Fruit fly (Drosophila melanogaster) whole organism, embryonic: Measurements from ENCODE around the gene CG16959.

Experiments
- Awh ChIP-seq: fragments of 200-800 bp; sonication (Bioruptor generic); IDR thresholded peaks from 2 replicates; pipeline ENCODE4, ENCODE4 v1.3.6; 2022; ENCODE audit warnings: missing biosample characterization, missing genetic modification characterization
- CG10462 ChIP-seq: fragments of 200-800 bp; sonication (Bioruptor generic); optimal IDR thresholded peaks from 2 replicates; lab custom pipeline; 2016; ENCODE audit warnings: missing biosample characterization, missing genetic modification characterization
- CG11504 ChIP-seq: fragments of 200-800 bp; sonication (Bioruptor generic); optimal IDR thresholded peaks from 3 replicates; lab custom pipeline; 2019; ENCODE audit warnings: missing biosample characterization, mild to moderate bottlenecking, missing genetic modification characterization, moderate library complexity
- CG12659 ChIP-seq: fragments of 200-800 bp; sonication (Bioruptor generic); optimal IDR thresholded peaks from 3 replicates; lab custom pipeline; 2017; ENCODE audit warnings: mild to moderate bottlenecking, missing biosample characterization, missing genetic modification reagents, missing genetic modification characterization
- CG13296 ChIP-seq: fragments of 200-800 bp; sonication (Bioruptor generic); optimal IDR thresholded peaks from 3 replicates; lab custom pipeline; 2018; ENCODE audit warnings: missing biosample characterization, mild to moderate bottlenecking, missing genetic modification characterization
- CG13424 ChIP-seq: fragments of 200-800 bp; sonication (Bioruptor generic); optimal IDR thresholded peaks from 2 replicates; lab custom pipeline; 2019; ENCODE audit warnings: missing biosample characterization, mild to moderate bottlenecking, missing genetic modification characterization, moderate library complexity
- CG14014 ChIP-seq: fragments of 200-800 bp; sonication (Bioruptor generic); IDR thresholded peaks from 2 replicates; pipeline ENCODE4 v1.3.6; 2022; ENCODE audit warnings: missing biosample characterization, missing genetic modification characterization
- CG14710 ChIP-seq: fragments of 200-800 bp; sonication (Bioruptor generic); optimal IDR thresholded peaks from 3 replicates; lab custom pipeline; 2019; ENCODE audit warnings: missing biosample characterization, mild to moderate bottlenecking, missing genetic modification characterization, moderate library complexity
- CG14965 ChIP-seq: fragments of 200-800 bp; sonication (Bioruptor generic); optimal IDR thresholded peaks from 2 replicates; lab custom pipeline; 2016; ENCODE audit warnings: missing biosample characterization, missing genetic modification characterization, borderline replicate concordance
- CG17359 ChIP-seq: fragments of 200-800 bp; sonication (Bioruptor generic); optimal IDR thresholded peaks from 3 replicates; lab custom pipeline; 2018; ENCODE audit warnings: missing biosample characterization, mild to moderate bottlenecking, missing genetic modification characterization, moderate library complexity
- CG18011 ChIP-seq: fragments of 200-800 bp; sonication (Bioruptor generic); optimal IDR thresholded peaks from 2 replicates; lab custom pipeline; 2017; ENCODE audit warnings: missing biosample characterization, missing genetic modification characterization, mild to moderate bottlenecking, moderate library complexity, missing genotype
- CG18599 ChIP-seq: fragments of 200-800 bp; sonication (Bioruptor generic); optimal IDR thresholded peaks from 3 replicates; lab custom pipeline; 2017; ENCODE audit warnings: missing biosample characterization, missing genetic modification characterization, mild to moderate bottlenecking, moderate library complexity, missing genetic modification reagents
- CG2199 ChIP-seq: fragments of 200-800 bp; sonication (Bioruptor generic); IDR thresholded peaks from 3 replicates; pipeline ENCODE4 v1.3.6; 2022; ENCODE audit warnings: missing biosample characterization, missing genetic modification characterization
- CG34376 ChIP-seq: fragments of 200-800 bp; sonication (Bioruptor generic); optimal IDR thresholded peaks from 2 replicates; lab custom pipeline; 2018; ENCODE audit warnings: missing biosample characterization, mild to moderate bottlenecking, missing genetic modification characterization
- CG4328 ChIP-seq: fragments of 200-800 bp; sonication (Bioruptor generic); optimal IDR thresholded peaks from 3 replicates; lab custom pipeline; 2017; ENCODE audit warnings: missing biosample characterization, missing genetic modification reagents, missing genetic modification characterization
- CG4617 ChIP-seq: fragments of 200-800 bp; sonication (Bioruptor generic); optimal IDR thresholded peaks from 3 replicates; lab custom pipeline; 2016; ENCODE audit warnings: missing biosample characterization, missing genetic modification characterization, borderline replicate concordance
- CG4854 ChIP-seq: fragments of 200-800 bp; sonication (Bioruptor generic); optimal IDR thresholded peaks from 2 replicates; lab custom pipeline; 2016; ENCODE audit warnings: missing biosample characterization, missing genetic modification characterization, inconsistent platforms
- CG5245 ChIP-seq: fragments of 200-800 bp; sonication (Bioruptor generic); optimal IDR thresholded peaks from 3 replicates; lab custom pipeline; 2016; ENCODE audit warnings: missing biosample characterization, missing genetic modification characterization
- CG7271 ChIP-seq: fragments of 200-800 bp; sonication (Bioruptor generic); optimal IDR thresholded peaks from 2 replicates; lab custom pipeline; 2018; ENCODE audit warnings: missing biosample characterization, mild to moderate bottlenecking, missing genetic modification characterization, moderate library complexity
- CG8359 ChIP-seq: fragments of 200-800 bp; sonication (Bioruptor generic); optimal IDR thresholded peaks from 2 replicates; lab custom pipeline; 2017; ENCODE audit warnings: missing biosample characterization, mild to moderate bottlenecking, missing genetic modification characterization, borderline replicate concordance
- CG9797 ChIP-seq: fragments of 200-800 bp; sonication (Bioruptor generic); optimal IDR thresholded peaks from 3 replicates; lab custom pipeline; 2018; ENCODE audit warnings: missing biosample characterization, mild to moderate bottlenecking, missing genetic modification characterization
- CG9876 ChIP-seq: fragments of 200-800 bp; sonication (Bioruptor generic); optimal IDR thresholded peaks from 2 replicates; lab custom pipeline; 2016; ENCODE audit warnings: missing biosample characterization, missing genetic modification characterization
- CHES-1-like ChIP-seq: fragments of 200-800 bp; sonication (Bioruptor generic); optimal IDR thresholded peaks from 2 replicates; lab custom pipeline; 2016; ENCODE audit warnings: missing biosample characterization, missing genetic modification characterization
- Camta ChIP-seq: fragments of 200-800 bp; sonication (Bioruptor generic); optimal IDR thresholded peaks from 2 replicates; lab custom pipeline; 2016; ENCODE audit warnings: missing biosample characterization, missing genetic modification characterization
- Deaf1 ChIP-seq: fragments of 200-800 bp; optimal IDR thresholded peaks from 3 replicates; lab custom pipeline; 2019; ENCODE audit warnings: missing biosample characterization, mild to moderate bottlenecking, missing genetic modification characterization, moderate library complexity
- Dfd ChIP-seq, 2 experiments: fragments of >200 bp; optimal IDR thresholded peaks; 2 replicates each; lab custom pipeline; 2017; ENCODE audit warnings: missing biosample characterization in 2 of 2, missing genetic modification characterization in 2 of 2
- Dip3 ChIP-seq: fragments of 200-800 bp; sonication (Bioruptor generic); optimal IDR thresholded peaks from 3 replicates; lab custom pipeline; 2016; ENCODE audit warnings: missing biosample characterization, missing genetic modification characterization
- E2f1 ChIP-seq: fragments of 200-800 bp; sonication (Bioruptor generic); IDR thresholded peaks from 2 replicates; pipeline ENCODE4 v1.3.6; 2022; ENCODE audit warnings: missing biosample characterization, missing genetic modification characterization
- HLH4C ChIP-seq: fragments of 200-800 bp; sonication (Bioruptor generic); IDR thresholded peaks from 3 replicates; pipeline ENCODE4 v1.3.6; 2022; ENCODE audit warnings: missing biosample characterization, missing genetic modification characterization; ENCODE audit not compliant: partially characterized antibody
- Lhr ChIP-seq: fragments of 200-800 bp; sonication (Bioruptor generic); optimal IDR thresholded peaks from 3 replicates; lab custom pipeline; 2017; ENCODE audit warnings: mild to moderate bottlenecking, missing biosample characterization, missing genetic modification reagents, missing genetic modification characterization
- Myb ChIP-seq: fragments of 200-800 bp; sonication (Bioruptor generic); optimal IDR thresholded peaks from 2 replicates; lab custom pipeline; 2016; ENCODE audit warnings: missing biosample characterization, missing genetic modification characterization
- NC2β ChIP-seq: fragments of 200-800 bp; sonication (Bioruptor generic); optimal IDR thresholded peaks from 2 replicates; lab custom pipeline; 2016; ENCODE audit warnings: missing biosample characterization, missing genetic modification characterization
- Neu2 ChIP-seq: fragments of 200-800 bp; sonication (Bioruptor generic); optimal IDR thresholded peaks from 3 replicates; lab custom pipeline; 2016; ENCODE audit warnings: missing biosample characterization, missing genetic modification characterization, borderline replicate concordance
- Nf-YA ChIP-seq: fragments of 200-800 bp; sonication (Bioruptor generic); IDR thresholded peaks from 2 replicates; pipeline ENCODE4 v1.3.6; 2022; ENCODE audit warnings: missing biosample characterization, missing genetic modification characterization
- Nf-YB ChIP-seq: fragments of 200-800 bp; sonication (Bioruptor generic); optimal IDR thresholded peaks from 3 replicates; lab custom pipeline; 2019; ENCODE audit warnings: missing biosample characterization, mild to moderate bottlenecking, missing genetic modification characterization, moderate library complexity
- Tbp ChIP-seq: fragments of >200 bp; optimal IDR thresholded peaks from 2 replicates; lab custom pipeline; 2018; ENCODE audit warnings: missing biosample characterization, missing genetic modification characterization
- bowl ChIP-seq: fragments of 200-800 bp; sonication (Bioruptor generic); IDR thresholded peaks from 2 replicates; pipeline ENCODE4 v1.3.6; 2022; ENCODE audit warnings: missing biosample characterization, missing genetic modification characterization
- chn ChIP-seq: fragments of 200-800 bp; sonication (Bioruptor generic); optimal IDR thresholded peaks from 2 replicates; lab custom pipeline; 2016; ENCODE audit warnings: missing biosample characterization, missing genetic modification characterization
- eyg ChIP-seq: fragments of 200-800 bp; sonication (Bioruptor generic); optimal IDR thresholded peaks from 3 replicates; lab custom pipeline; 2016; ENCODE audit warnings: missing biosample characterization, missing genetic modification characterization
- gsb ChIP-seq: fragments of 200-800 bp; sonication (Bioruptor generic); IDR thresholded peaks from 2 replicates; pipeline ENCODE4 v1.3.6; 2022; ENCODE audit warnings: missing biosample characterization, missing genetic modification characterization
- knrl ChIP-seq: fragments of 200-800 bp; sonication (Bioruptor generic); IDR thresholded peaks from 3 replicates; pipeline ENCODE4 v1.3.6; 2022; ENCODE audit warnings: missing biosample characterization, missing genetic modification characterization; ENCODE audit not compliant: partially characterized antibody
- oc ChIP-seq: fragments of 200-800 bp; sonication (Bioruptor generic); optimal IDR thresholded peaks from 2 replicates; lab custom pipeline; 2018; ENCODE audit warnings: missing biosample characterization, mild to moderate bottlenecking, missing genetic modification characterization, moderate library complexity
- pnt ChIP-seq: fragments of 200-800 bp; sonication (Bioruptor generic); optimal IDR thresholded peaks from 3 replicates; lab custom pipeline; 2016; ENCODE audit warnings: missing biosample characterization, missing genetic modification characterization
- pzg ChIP-seq: fragments of 200-800 bp; sonication (Bioruptor generic); optimal IDR thresholded peaks from 3 replicates; lab custom pipeline; 2018; ENCODE audit warnings: missing biosample characterization, mild to moderate bottlenecking, missing genetic modification characterization, moderate library complexity
- repo ChIP-seq: fragments of 200-800 bp; sonication (Bioruptor generic); optimal IDR thresholded peaks from 2 replicates; lab custom pipeline; 2016; ENCODE audit warnings: missing biosample characterization, missing genetic modification characterization
- run ChIP-seq: fragments of 200-800 bp; sonication (Bioruptor generic); optimal IDR thresholded peaks from 3 replicates; lab custom pipeline; 2018; ENCODE audit warnings: missing biosample characterization, mild to moderate bottlenecking, missing genetic modification characterization
- salm ChIP-seq: fragments of 200-800 bp; sonication (Bioruptor generic); optimal IDR thresholded peaks from 2 replicates; lab custom pipeline; 2018; ENCODE audit warnings: missing biosample characterization, mild to moderate bottlenecking, missing genetic modification characterization
- sqz ChIP-seq: fragments of 200-800 bp; sonication (Bioruptor generic); optimal IDR thresholded peaks from 3 replicates; lab custom pipeline; 2018; ENCODE audit warnings: missing biosample characterization, mild to moderate bottlenecking, missing genetic modification characterization
- stc ChIP-seq: fragments of 200-800 bp; sonication (Bioruptor generic); IDR thresholded peaks from 2 replicates; pipeline ENCODE4 v1.3.6; 2022; ENCODE audit warnings: missing biosample characterization, missing genetic modification characterization
- zen2 ChIP-seq: fragments of 200-800 bp; sonication (Bioruptor generic); IDR thresholded peaks from 3 replicates; pipeline ENCODE4 v1.3.6; 2022; ENCODE audit warnings: missing biosample characterization, missing genetic modification characterization; ENCODE audit not compliant: partially characterized antibody

CG16959 gene

DNA sequence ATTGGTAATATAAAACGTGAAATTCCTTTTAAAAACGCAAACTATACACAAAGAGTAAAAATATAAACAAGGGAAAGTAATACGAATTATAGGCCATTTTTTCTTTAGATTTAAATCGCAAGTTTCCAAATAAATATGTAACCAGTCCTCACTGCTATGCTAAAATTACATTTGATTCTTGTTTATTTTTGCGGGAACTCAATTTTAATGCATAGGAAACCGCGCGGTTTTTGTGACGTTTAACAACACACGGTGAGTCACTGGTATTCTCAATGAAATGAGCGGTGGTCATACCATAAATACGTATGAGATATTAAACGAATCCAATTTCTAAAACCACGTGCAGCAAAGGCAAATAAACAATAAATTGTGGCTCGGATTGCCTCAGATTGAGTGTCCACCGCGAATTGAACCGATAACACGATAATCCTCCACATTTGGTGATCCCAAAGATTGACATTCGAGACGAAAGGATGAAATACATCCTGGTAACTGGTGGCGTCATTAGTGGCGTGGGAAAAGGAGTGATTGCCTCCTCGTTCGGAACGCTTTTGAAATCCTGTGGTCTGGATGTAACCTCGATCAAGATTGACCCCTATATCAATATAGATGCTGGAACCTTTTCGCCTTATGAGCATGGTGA is 27.1 kb downstream of the CG16959 start, which contains the start of gene Ctps (continued):
- TF ChIP-seq Lhr (GFP tag; lab: Kevin White, UChicago) = no peak
- TF ChIP-seq CG4617 (GFP tag; lab: Kevin White, UChicago) = peak; percentile 38
- no peak for TF ChIP-seq Dfd (GFP tag; optimal IDR thresholded peaks at IDR 0.05; lab: Kevin White, UChicago)
- no peak for TF ChIP-seq Camta (GFP tag; lab: Kevin White, UChicago)
- peak; percentile 28 for TF ChIP-seq CG11504
- no peak for TF ChIP-seq CG2199 (GFP tag; lab: Robert Waterston, UW)
- TF ChIP-seq CG13424 (tag; lab: Kevin White, UChicago) = no peak
- no peak for TF ChIP-seq knrl (GFP tag; lab: Robert Waterston, UW)
- no peak for TF ChIP-seq Neu2 (GFP tag; lab: Kevin White, UChicago)
- TF ChIP-seq eyg (GFP tag; lab: Kevin White, UChicago) = no peak
- TF ChIP-seq zen2 (GFP tag; lab: Robert Waterston, UW) = no peak
- TF ChIP-seq pzg (GFP tag; lab: Kevin White, UChicago) = peak; percentile 75
- no peak for TF ChIP-seq CG4328 (GFP tag; lab: Kevin White, UChicago)
- peak; percentile 35 for TF ChIP-seq CG34376 (GFP tag; lab: Kevin White, UChicago)
- TF ChIP-seq CG13296 (GFP tag; lab: Kevin White, UChicago) = peak; percentile 35
- TF ChIP-seq CG18011 (GFP tag; lab: Kevin White, UChicago) = no peak
- no peak for TF ChIP-seq run
- TF ChIP-seq chn (GFP tag; lab: Kevin White, UChicago) = no peak
- no peak for TF ChIP-seq oc (tag; lab: Kevin White, UChicago)
- no peak for TF ChIP-seq E2f1 (GFP tag; lab: Robert Waterston, UW)
- no peak for TF ChIP-seq NC2β (GFP tag; lab: Kevin White, UChicago)
- TF ChIP-seq Nf-YA (GFP tag; lab: Robert Waterston, UW) = no peak
- TF ChIP-seq CG17359 (tag; lab: Kevin White, UChicago) = peak; percentile 34
- TF ChIP-seq CG10462 = no peak
- TF ChIP-seq CG8359 (GFP tag; lab: Kevin White, UChicago) = no peak
- TF ChIP-seq stc = no peak
- TF ChIP-seq HLH4C (GFP tag; lab: Robert Waterston, UW) = no peak
- TF ChIP-seq CG14014 (GFP tag; lab: Robert Waterston, UW) = no peak; the same call in 1 of the 2 replicates
- no peak for TF ChIP-seq Deaf1 (tag; lab: Kevin White, UChicago)
- no peak for TF ChIP-seq CG5245
- peak; percentile 65 for TF ChIP-seq CG9797
- no peak for TF ChIP-seq CG7271 (tag; lab: Kevin White, UChicago)
- TF ChIP-seq repo (GFP tag; lab: Kevin White, UChicago) = no peak
- no peak for TF ChIP-seq CG14965 (GFP tag; lab: Kevin White, UChicago)
- TF ChIP-seq CG14710 = peak; percentile 26
- no peak for TF ChIP-seq gsb (GFP tag; lab: Robert Waterston, UW)
- TF ChIP-seq Dip3 (GFP tag; lab: Kevin White, UChicago) = no peak
- no peak for TF ChIP-seq Awh (GFP tag; lab: Robert Waterston, UW)
- peak; percentile 24 for TF ChIP-seq CG12659 (GFP tag; lab: Kevin White, UChicago)
- TF ChIP-seq CG18599 (GFP tag; lab: Kevin White, UChicago) = no peak
- peak; percentile 43 for TF ChIP-seq Myb
- TF ChIP-seq salm (tag; lab: Kevin White, UChicago) = no peak
- TF ChIP-seq CG4854 = no peak
- no peak for TF ChIP-seq Nf-YB (GFP tag; lab: Kevin White, UChicago)
- no peak for TF ChIP-seq CHES-1-like (GFP tag; lab: Kevin White, UChicago)
- no peak for TF ChIP-seq sqz (GFP tag; lab: Kevin White, UChicago)
- no peak for TF ChIP-seq pnt (GFP tag; lab: Kevin White, UChicago)
- no peak for TF ChIP-seq bowl (GFP tag; lab: Robert Waterston, UW)
- TF ChIP-seq CG9876 (GFP tag; lab: Kevin White, UChicago) = no peak
- no peak for TF ChIP-seq Tbp (GFP tag; lab: Kevin White, UChicago)
